Worm (Caenorhabditis elegans): Measurements from ENCODE around the gene M18.6.

ce11 chrIV:12143231-12143630 lies 22.1 kb downstream of the M18.6 start, which contains the start of gene B0001.5:
- TF ChIP-seq mep-1 (tag; optimal IDR thresholded peaks at IDR 0.05): no peak
- TF ChIP-seq snpc-4 (tag; optimal IDR thresholded peaks at IDR 0.05): no peak
- no peak for TF ChIP-seq unc-62 (GFP tag; optimal IDR thresholded peaks at IDR 0.05)

All from whole organism, L1 larva.